Worm (Caenorhabditis elegans) whole organism, L1 larva: ENCODE data around the gene set-25.
A peak's percentile ranks its signal among the peaks of the same experiment; 100 is the strongest.

ENCODE experiments used
- aha-1 ChIP-seq: fragments of 150-350 bp; optimal IDR thresholded peaks from 2 replicates; lab custom pipeline; 2014; ENCODE audit warnings: missing biosample characterization, missing genetic modification characterization
- aly-2 ChIP-seq: fragments of 150-350 bp; optimal IDR thresholded peaks from 2 replicates; lab custom pipeline; 2014; ENCODE audit warnings: missing biosample characterization, missing genetic modification characterization
- ama-1 ChIP-seq: fragments of 150-350 bp; optimal IDR thresholded peaks from 2 replicates; lab custom pipeline; 2014
- blmp-1 ChIP-seq: fragments of 150-350 bp; optimal IDR thresholded peaks from 2 replicates; lab custom pipeline; 2014; ENCODE audit warnings: missing biosample characterization, missing genetic modification characterization
- ceh-82 ChIP-seq, 3 experiments: fragments of 150-350 bp in 1 of 3; sonication (generic microtip) in 2 of 3; optimal IDR thresholded peaks; 2 replicates each; lab custom pipeline; 2014 to 2017; ENCODE audit warnings: missing biosample characterization in 3 of 3, missing genetic modification characterization in 3 of 3
- fkh-10 ChIP-seq: sonication (generic microtip); optimal IDR thresholded peaks from 2 replicates; lab custom pipeline; 2017; ENCODE audit warnings: missing biosample characterization, missing genetic modification reagents, missing genetic modification characterization
- lir-3 ChIP-seq: sonication (generic microtip); optimal IDR thresholded peaks from 2 replicates; lab custom pipeline; 2016; ENCODE audit warnings: mild to moderate bottlenecking, missing genetic modification characterization, moderate library complexity, missing compliant biosample characterization; ENCODE audit not compliant: poor library complexity
- pqm-1 ChIP-seq: sonication (generic microtip); optimal IDR thresholded peaks from 3 replicates; lab custom pipeline; 2017; ENCODE audit warnings: missing biosample characterization, missing genetic modification characterization
- skn-1 ChIP-seq: fragments of 150-350 bp; optimal IDR thresholded peaks from 2 replicates; lab custom pipeline; 2014; ENCODE audit warnings: missing biosample characterization, missing genetic modification characterization
- tbx-2 ChIP-seq: sonication (generic microtip); optimal IDR thresholded peaks from 2 replicates; lab custom pipeline; 2016; ENCODE audit warnings: missing genetic modification characterization, missing compliant biosample characterization
- tlp-1 ChIP-seq: fragments of 150-350 bp; optimal IDR thresholded peaks from 2 replicates; lab custom pipeline; 2014; ENCODE audit warnings: missing biosample characterization, missing genetic modification characterization
- zag-1 ChIP-seq: fragments of 150-350 bp; optimal IDR thresholded peaks from 2 replicates; lab custom pipeline; 2014; ENCODE audit warnings: missing biosample characterization, missing genetic modification characterization

DNA sequence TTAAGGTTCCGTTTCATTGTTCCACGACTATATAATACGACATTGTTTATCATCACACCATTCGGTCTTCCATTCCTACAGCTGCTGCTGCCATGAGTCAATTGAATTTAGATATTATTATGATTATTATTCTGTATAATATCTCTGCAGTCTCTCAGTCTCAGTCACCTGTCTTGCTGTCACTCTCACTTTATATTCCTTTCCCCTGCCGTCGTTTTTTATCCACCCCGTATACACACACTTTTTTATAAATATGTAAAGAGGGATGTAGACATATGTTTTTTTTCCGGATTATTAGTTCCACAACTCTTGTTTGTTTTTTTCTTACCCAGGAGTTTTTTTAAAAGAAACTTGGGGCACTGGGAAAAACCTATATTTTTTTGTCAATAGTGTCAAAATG, 20.7 kb downstream of the set-25 start:
- no peak for TF ChIP-seq fkh-10
- no peak for TF ChIP-seq ceh-82 (tag; optimal IDR thresholded peaks at IDR 0.05; lab: Kevin White, UChicago)
- peak; percentile 74 for TF ChIP-seq blmp-1 (tag; lab: Kevin White, UChicago)
- no peak for TF ChIP-seq tbx-2 (tag; lab: Kevin White, UChicago)
- TF ChIP-seq aly-2 (tag; lab: Kevin White, UChicago): no peak
- TF ChIP-seq pqm-1: no peak
- no peak for TF ChIP-seq lir-3 (tag; lab: Kevin White, UChicago)
- no peak for TF ChIP-seq skn-1
- no peak for TF ChIP-seq ama-1
- TF ChIP-seq aha-1 (tag; lab: Kevin White, UChicago): no peak
- TF ChIP-seq zag-1 (tag; lab: Kevin White, UChicago): no peak
- no peak for TF ChIP-seq tlp-1 (tag; lab: Kevin White, UChicago)
